Fruit fly (Drosophila melanogaster) whole organism, embryonic: Measurements from ENCODE around the gene Mvl.
A peak's percentile ranks its signal among the peaks of the same experiment; 100 is the strongest.

Experiments
- Aef1 ChIP-seq: fragments of 200-800 bp; sonication (Bioruptor generic); IDR thresholded peaks from 3 replicates; pipeline ENCODE4 v1.3.6; 2022; ENCODE audit warnings: missing biosample characterization, missing genetic modification characterization
- Bgb ChIP-seq: fragments of 200-800 bp; sonication (Bioruptor generic); IDR thresholded peaks from 2 replicates; pipeline ENCODE4 v1.3.6; 2022; ENCODE audit warnings: missing biosample characterization, missing genetic modification characterization; ENCODE audit not compliant: partially characterized antibody
- CG10543 ChIP-seq: fragments of 200-800 bp; sonication (Bioruptor generic); optimal IDR thresholded peaks from 3 replicates; lab custom pipeline; 2017; ENCODE audit warnings: missing biosample characterization, mild to moderate bottlenecking, missing genetic modification characterization, moderate library complexity
- CG10654 ChIP-seq: fragments of 200-800 bp; sonication (Bioruptor generic); optimal IDR thresholded peaks from 2 replicates; lab custom pipeline; 2016; ENCODE audit warnings: missing biosample characterization, missing genetic modification characterization
- CG11696 ChIP-seq: fragments of 200-800 bp; sonication (Bioruptor generic); IDR thresholded peaks from 2 replicates; pipeline ENCODE4 v1.3.6; 2022; ENCODE audit warnings: missing biosample characterization, missing genetic modification characterization
- CG12391 ChIP-seq: fragments of 200-800 bp; sonication (Bioruptor generic); optimal IDR thresholded peaks from 3 replicates; lab custom pipeline; 2018; ENCODE audit warnings: missing biosample characterization, mild to moderate bottlenecking, missing genetic modification characterization, moderate library complexity
- CG12769 ChIP-seq: fragments of 200-800 bp; sonication (Bioruptor generic); optimal IDR thresholded peaks from 2 replicates; lab custom pipeline; 2019; ENCODE audit warnings: missing biosample characterization, mild to moderate bottlenecking, missing genetic modification characterization, moderate library complexity
- CG1529 ChIP-seq: fragments of 200-800 bp; sonication (Bioruptor generic); optimal IDR thresholded peaks from 3 replicates; lab custom pipeline; 2018; ENCODE audit warnings: missing biosample characterization, missing genetic modification characterization
- CG15514 ChIP-seq: fragments of 200-800 bp; sonication (Bioruptor generic); optimal IDR thresholded peaks from 3 replicates; lab custom pipeline; 2017; ENCODE audit warnings: missing biosample characterization, missing genetic modification characterization, mild to moderate bottlenecking, moderate library complexity, missing genetic modification reagents
- CG18599 ChIP-seq: fragments of 200-800 bp; sonication (Bioruptor generic); optimal IDR thresholded peaks from 3 replicates; lab custom pipeline; 2017; ENCODE audit warnings: missing biosample characterization, missing genetic modification characterization, mild to moderate bottlenecking, moderate library complexity, missing genetic modification reagents
- CG31365 ChIP-seq: fragments of 200-800 bp; sonication (Bioruptor generic); optimal IDR thresholded peaks from 2 replicates; lab custom pipeline; 2018; ENCODE audit warnings: missing biosample characterization, mild to moderate bottlenecking, missing genetic modification characterization
- CG33557 ChIP-seq: fragments of 200-800 bp; sonication (Bioruptor generic); optimal IDR thresholded peaks from 2 replicates; lab custom pipeline; 2019; ENCODE audit warnings: missing biosample characterization, mild to moderate bottlenecking, missing genetic modification characterization, moderate library complexity
- CG3838 ChIP-seq: fragments of 200-800 bp; sonication (Bioruptor generic); optimal IDR thresholded peaks from 3 replicates; lab custom pipeline; 2016; ENCODE audit warnings: missing biosample characterization, missing genetic modification characterization
- CG4360 ChIP-seq: fragments of 200-800 bp; sonication (Bioruptor generic); IDR thresholded peaks from 2 replicates; pipeline ENCODE4 v1.3.6; 2022; ENCODE audit warnings: missing biosample characterization, missing genetic modification characterization
- CG4424 ChIP-seq: fragments of 200-800 bp; sonication (Bioruptor generic); optimal IDR thresholded peaks from 3 replicates; lab custom pipeline; 2016; ENCODE audit warnings: missing biosample characterization, missing genetic modification characterization
- CG8944 ChIP-seq: fragments of 200-800 bp; sonication (Bioruptor generic); optimal IDR thresholded peaks from 3 replicates; lab custom pipeline; 2016; ENCODE audit warnings: missing biosample characterization, missing genetic modification characterization
- CoRest ChIP-seq: fragments of 200-800 bp; sonication (Bioruptor generic); optimal IDR thresholded peaks from 3 replicates; lab custom pipeline; 2018; ENCODE audit warnings: missing biosample characterization, mild to moderate bottlenecking, missing genetic modification characterization, moderate library complexity
- D19A ChIP-seq: fragments of 200-800 bp; optimal IDR thresholded peaks from 3 replicates; lab custom pipeline; 2019; ENCODE audit warnings: missing biosample characterization, mild to moderate bottlenecking, missing genetic modification characterization, moderate library complexity
- Fer3 ChIP-seq: fragments of 200-800 bp; sonication (Bioruptor generic); optimal IDR thresholded peaks from 2 replicates; lab custom pipeline; 2018; ENCODE audit warnings: missing biosample characterization, mild to moderate bottlenecking, missing genetic modification characterization, moderate library complexity
- GATAe ChIP-seq: fragments of 200-800 bp; sonication (Bioruptor generic); conservative IDR thresholded peaks from 2 replicates; pipeline ENCODE4 v1.3.6; 2022; ENCODE audit warnings: missing biosample characterization, missing genetic modification characterization
- Gsc ChIP-seq: fragments of 200-800 bp; sonication (Bioruptor generic); IDR thresholded peaks from 2 replicates; pipeline ENCODE4 v1.3.6; 2022; ENCODE audit warnings: missing biosample characterization, missing genetic modification characterization
- Hand ChIP-seq: fragments of 200-800 bp; sonication (Bioruptor generic); optimal IDR thresholded peaks from 2 replicates; lab custom pipeline; 2017; ENCODE audit warnings: mild to moderate bottlenecking, missing biosample characterization, missing genetic modification reagents, missing genetic modification characterization
- Lhr ChIP-seq: fragments of 200-800 bp; sonication (Bioruptor generic); optimal IDR thresholded peaks from 3 replicates; lab custom pipeline; 2017; ENCODE audit warnings: mild to moderate bottlenecking, missing biosample characterization, missing genetic modification reagents, missing genetic modification characterization
- NC2β ChIP-seq: fragments of 200-800 bp; sonication (Bioruptor generic); optimal IDR thresholded peaks from 2 replicates; lab custom pipeline; 2016; ENCODE audit warnings: missing biosample characterization, missing genetic modification characterization
- PHDP ChIP-seq: fragments of 200-800 bp; sonication (Bioruptor generic); optimal IDR thresholded peaks from 3 replicates; lab custom pipeline; 2018; ENCODE audit warnings: missing biosample characterization, mild to moderate bottlenecking, missing genetic modification characterization, moderate library complexity
- Taf1 ChIP-seq: fragments of 200-800 bp; sonication (Bioruptor generic); IDR thresholded peaks from 2 replicates; pipeline ENCODE4 v1.3.6; 2022; ENCODE audit warnings: missing biosample characterization, missing genetic modification characterization
- Trl ChIP-seq, 3 experiments: fragments of >200 bp in 2 of 3; fragments of 200-800 bp in 1 of 3; sonication (Bioruptor generic) in 1 of 3; optimal IDR thresholded peaks; 2 replicates in 1 of 3; 3 replicates in 2 of 3; lab custom pipeline; 2016 to 2017; ENCODE audit warnings: missing biosample characterization in 1 of 3, missing genetic modification characterization in 1 of 3
- ase ChIP-seq: fragments of 200-800 bp; sonication (Bioruptor generic); IDR thresholded peaks from 3 replicates; pipeline ENCODE4 v1.3.6; 2022; ENCODE audit warnings: missing biosample characterization, missing genetic modification characterization
- bigmax ChIP-seq: fragments of 200-800 bp; sonication (Bioruptor generic); optimal IDR thresholded peaks from 2 replicates; lab custom pipeline; 2018; ENCODE audit warnings: missing biosample characterization, mild to moderate bottlenecking, missing genetic modification characterization
- cad ChIP-seq: fragments of >200 bp; optimal IDR thresholded peaks from 2 replicates; lab custom pipeline; 2017; ENCODE audit warnings: missing biosample characterization, missing genetic modification characterization
- cg ChIP-seq: fragments of 200-800 bp; sonication (Bioruptor generic); optimal IDR thresholded peaks from 3 replicates; lab custom pipeline; 2019; ENCODE audit warnings: missing biosample characterization, mild to moderate bottlenecking, missing genetic modification characterization, moderate library complexity
- chinmo ChIP-seq: fragments of 200-800 bp; sonication (Bioruptor generic); IDR thresholded peaks from 4 replicates; pipeline ENCODE4 v1.3.6; 2022; ENCODE audit warnings: missing biosample characterization, missing genetic modification characterization; ENCODE audit not compliant: partially characterized antibody
- crp ChIP-seq, 2 experiments: fragments of 200-800 bp; sonication (Bioruptor generic); optimal IDR thresholded peaks; 2 replicates in 1 of 2; 3 replicates in 1 of 2; lab custom pipeline; 2017; ENCODE audit warnings: missing biosample characterization in 2 of 2, missing genetic modification characterization in 2 of 2, mild to moderate bottlenecking in 1 of 2, moderate library complexity in 1 of 2
- cwo ChIP-seq: fragments of 200-800 bp; sonication (Bioruptor generic); optimal IDR thresholded peaks from 3 replicates; lab custom pipeline; 2017; ENCODE audit warnings: missing biosample characterization, missing genetic modification characterization, mild to moderate bottlenecking, moderate library complexity, missing genetic modification reagents
- fd96Cb ChIP-seq: fragments of 200-800 bp; sonication (Bioruptor generic); optimal IDR thresholded peaks from 2 replicates; lab custom pipeline; 2018; ENCODE audit warnings: missing biosample characterization, mild to moderate bottlenecking, missing genetic modification characterization, moderate library complexity
- hbn ChIP-seq: fragments of 200-800 bp; sonication (Bioruptor generic); IDR thresholded peaks from 2 replicates; pipeline ENCODE4 v1.3.6; 2022; ENCODE audit warnings: missing biosample characterization, missing genetic modification characterization; ENCODE audit not compliant: partially characterized antibody
- her ChIP-seq: fragments of 200-800 bp; sonication (Bioruptor generic); optimal IDR thresholded peaks from 2 replicates; lab custom pipeline; 2016; ENCODE audit warnings: missing biosample characterization, missing genetic modification characterization
- hkb ChIP-seq, 2 experiments: fragments of 200-800 bp in 1 of 2; fragments of >200 bp in 1 of 2; sonication (Bioruptor generic) in 1 of 2; IDR thresholded peaks in 1 of 2; optimal IDR thresholded peaks in 1 of 2; 2 replicates each; pipeline versions ENCODE4 v1.3.6 to Lab custom; 2017 to 2022; ENCODE audit warnings: missing biosample characterization in 1 of 2, missing genetic modification characterization in 1 of 2
- kay ChIP-seq: fragments of 200-800 bp; sonication (Bioruptor generic); optimal IDR thresholded peaks from 2 replicates; lab custom pipeline; 2016; ENCODE audit warnings: missing biosample characterization, missing genetic modification characterization
- kni ChIP-seq: fragments of 200-800 bp; sonication (Bioruptor generic); optimal IDR thresholded peaks from 3 replicates; lab custom pipeline; 2017; ENCODE audit warnings: mild to moderate bottlenecking, missing biosample characterization, missing genetic modification reagents, missing genetic modification characterization
- lab ChIP-seq: fragments of 200-800 bp; sonication (Bioruptor generic); optimal IDR thresholded peaks from 3 replicates; lab custom pipeline; 2017; ENCODE audit warnings: missing biosample characterization, missing genetic modification characterization, mild to moderate bottlenecking, moderate library complexity, missing genetic modification reagents
- mirr ChIP-seq: fragments of 200-800 bp; sonication (Bioruptor generic); optimal IDR thresholded peaks from 3 replicates; lab custom pipeline; 2018; ENCODE audit warnings: missing biosample characterization, mild to moderate bottlenecking, missing genetic modification characterization
- nerfin-2 ChIP-seq: fragments of 200-800 bp; sonication (Bioruptor generic); IDR thresholded peaks from 2 replicates; pipeline ENCODE4 v1.3.6; 2022; ENCODE audit warnings: missing biosample characterization, missing genetic modification characterization; ENCODE audit not compliant: partially characterized antibody
- nmo ChIP-seq: fragments of 200-800 bp; sonication (Bioruptor generic); optimal IDR thresholded peaks from 2 replicates; lab custom pipeline; 2018; ENCODE audit warnings: missing biosample characterization, mild to moderate bottlenecking, missing genetic modification characterization, moderate library complexity
- pzg ChIP-seq: fragments of 200-800 bp; sonication (Bioruptor generic); optimal IDR thresholded peaks from 3 replicates; lab custom pipeline; 2018; ENCODE audit warnings: missing biosample characterization, mild to moderate bottlenecking, missing genetic modification characterization, moderate library complexity
- unc-4 ChIP-seq: fragments of 200-800 bp; sonication (Bioruptor generic); IDR thresholded peaks from 2 replicates; pipeline ENCODE4 v1.3.6; 2022; ENCODE audit warnings: missing biosample characterization, missing genetic modification characterization; ENCODE audit not compliant: partially characterized antibody

Gene Mvl

dm6 chr3R:21060430-21061245, at the start of gene Mvl (continued):
- TF ChIP-seq chinmo: peak; percentile 89; the same call in 1 of the 4 replicates
- no peak for TF ChIP-seq CG1529 (GFP tag; lab: Kevin White, UChicago)
- no peak for TF ChIP-seq CG10654 (GFP tag; lab: Kevin White, UChicago)
- TF ChIP-seq Lhr (GFP tag; lab: Kevin White, UChicago): peak; percentile 5
- TF ChIP-seq CG18599 (GFP tag; lab: Kevin White, UChicago): peak; percentile 37
- TF ChIP-seq CG3838: no peak
- no peak for TF ChIP-seq Gsc
- peak; percentile 58 for TF ChIP-seq CG10543 (GFP tag; lab: Kevin White, UChicago)
- no peak for TF ChIP-seq CG12391 (tag; lab: Kevin White, UChicago)
- TF ChIP-seq CoRest (tag; lab: Kevin White, UChicago): peak; percentile 47
- peak; percentile 71 for TF ChIP-seq lab (GFP tag; lab: Kevin White, UChicago)
- TF ChIP-seq cwo (GFP tag; lab: Kevin White, UChicago): peak; percentile 30
- TF ChIP-seq Bgb (GFP tag; lab: Robert Waterston, UW): peak; percentile 48; the same call in 1 of the 2 replicates
- TF ChIP-seq pzg: peak; percentile 72
- TF ChIP-seq kni (GFP tag; lab: Kevin White, UChicago): peak; percentile 58
- TF ChIP-seq Aef1 (GFP tag; lab: Robert Waterston, UW): no peak
- TF ChIP-seq CG15514 (GFP tag; lab: Kevin White, UChicago): peak; percentile 57
- no peak for TF ChIP-seq cad (GFP tag; lab: Kevin White, UChicago)
- no peak for TF ChIP-seq ase (GFP tag; lab: Robert Waterston, UW)
- peak; percentile 47 for TF ChIP-seq kay
- no peak for TF ChIP-seq fd96Cb
- TF ChIP-seq CG31365 (tag; lab: Kevin White, UChicago): peak; percentile 2
- TF ChIP-seq PHDP (tag; lab: Kevin White, UChicago): no peak
- no peak for TF ChIP-seq hbn
- no peak for TF ChIP-seq Taf1 (GFP tag; lab: Robert Waterston, UW)
- peak; percentile 68 to 77 for TF ChIP-seq Trl (optimal IDR thresholded peaks at IDR 0.05; lab: Kevin White, UChicago)
- peak; percentile 25 for TF ChIP-seq Trl (GFP tag; optimal IDR thresholded peaks at IDR 0.05; lab: Kevin White, UChicago)
- no peak for TF ChIP-seq unc-4
- no peak for TF ChIP-seq CG8944 (GFP tag; lab: Kevin White, UChicago)
- peak; percentile 39 for TF ChIP-seq nmo (GFP tag; lab: Kevin White, UChicago)
- TF ChIP-seq hkb (optimal IDR thresholded peaks at IDR 0.05; lab: Kevin White, UChicago): peak; percentile 54
- 0 out of 2 replicates have a peak, but pooled peaks have one; percentile 22 for TF ChIP-seq hkb (GFP tag; IDR thresholded peaks at IDR 0.05; lab: Robert Waterston, UW)
- no peak for TF ChIP-seq NC2β
- TF ChIP-seq CG11696 (GFP tag; lab: Robert Waterston, UW): no peak
- 0 out of 2 replicates have a peak, but pooled peaks have one; percentile 10 for TF ChIP-seq GATAe (GFP tag; lab: Robert Waterston, UW)
- peak; percentile 30 for TF ChIP-seq mirr (GFP tag; lab: Kevin White, UChicago)
- no peak for TF ChIP-seq Hand (GFP tag; lab: Kevin White, UChicago)
- peak; percentile 38 for TF ChIP-seq CG12769 (tag; lab: Kevin White, UChicago)
- TF ChIP-seq CG4360 (GFP tag; lab: Robert Waterston, UW): no peak
- TF ChIP-seq CG33557 (GFP tag; lab: Kevin White, UChicago): no peak
- TF ChIP-seq bigmax: peak; percentile 82
- no peak for TF ChIP-seq her (GFP tag; lab: Kevin White, UChicago)
- peak in 1 of 2 experiments; percentile 72 for TF ChIP-seq crp (GFP tag; optimal IDR thresholded peaks at IDR 0.05; lab: Kevin White, UChicago)
- peak; percentile 43; the same call in 1 of the 2 replicates for TF ChIP-seq nerfin-2
- TF ChIP-seq cg (GFP tag; lab: Kevin White, UChicago): peak; percentile 83
- no peak for TF ChIP-seq CG4424
- TF ChIP-seq Fer3: no peak
- TF ChIP-seq D19A (tag; lab: Kevin White, UChicago): no peak
